Worm (Caenorhabditis elegans) whole organism, early embryonic: Measurements from ENCODE around the gene pes-1.

Experiments
- B0310.2 ChIP-seq: sonication (generic microtip); optimal IDR thresholded peaks from 2 replicates; lab custom pipeline; 2016; ENCODE audit warnings: mild to moderate bottlenecking, missing genetic modification characterization, missing compliant biosample characterization
- F13C5.2 ChIP-seq: sonication (generic microtip); optimal IDR thresholded peaks from 2 replicates; lab custom pipeline; 2017; ENCODE audit warnings: mild to moderate bottlenecking, missing genetic modification characterization, inconsistent platforms, missing compliant biosample characterization
- aly-1 ChIP-seq: sonication (generic microtip); optimal IDR thresholded peaks from 2 replicates; lab custom pipeline; 2016; ENCODE audit warnings: missing genetic modification characterization, missing compliant biosample characterization
- ama-1 ChIP-seq: fragments of 150-350 bp; optimal IDR thresholded peaks from 2 replicates; lab custom pipeline; 2014
- ceh-13 ChIP-seq: fragments of 200-800 bp; sonication (Bioruptor generic); optimal IDR thresholded peaks from 2 replicates; lab custom pipeline; 2018; ENCODE audit warnings: mild to moderate bottlenecking, missing genetic modification characterization, missing compliant biosample characterization
- ceh-36 ChIP-seq: sonication (generic microtip); optimal IDR thresholded peaks from 2 replicates; lab custom pipeline; 2016; ENCODE audit warnings: missing genetic modification characterization, inconsistent platforms, missing compliant biosample characterization
- ets-7 ChIP-seq: sonication (generic microtip); optimal IDR thresholded peaks from 2 replicates; lab custom pipeline; 2016; ENCODE audit warnings: missing genotype, missing genetic modification characterization, missing compliant biosample characterization
- flt-1 ChIP-seq: fragments of 200-800 bp; sonication (Bioruptor generic); IDR thresholded peaks from 2 replicates; pipeline ENCODE4 v1.3.6; 2022; ENCODE audit warnings: missing genetic modification characterization, missing compliant biosample characterization
- hmbx-1 ChIP-seq: sonication (generic microtip); optimal IDR thresholded peaks from 2 replicates; lab custom pipeline; 2016; ENCODE audit warnings: mild to moderate bottlenecking, missing genetic modification characterization, missing compliant biosample characterization
- hmg-4 ChIP-seq: fragments of 200-800 bp; sonication (Bioruptor generic); optimal IDR thresholded peaks from 2 replicates; lab custom pipeline; 2018; ENCODE audit warnings: mild to moderate bottlenecking, missing genetic modification characterization, missing compliant biosample characterization
- hnd-1 ChIP-seq: sonication (generic microtip); optimal IDR thresholded peaks from 2 replicates; lab custom pipeline; 2016; ENCODE audit warnings: missing genetic modification characterization, missing compliant biosample characterization
- pes-1 ChIP-seq: fragments of 200-800 bp; sonication (Bioruptor generic); IDR thresholded peaks from 2 replicates; pipeline ENCODE4 v1.3.6; 2022; ENCODE audit warnings: missing genetic modification reagents, missing genetic modification characterization, missing compliant biosample characterization
- scrt-1 ChIP-seq: fragments of 200-800 bp; sonication (Bioruptor generic); IDR thresholded peaks from 2 replicates; pipeline ENCODE4 v1.3.6; 2022; ENCODE audit warnings: missing genetic modification characterization, missing compliant biosample characterization
- sea-1 ChIP-seq: fragments of 200-800 bp; sonication (Bioruptor generic); conservative IDR thresholded peaks from 2 replicates; pipeline ENCODE4 v1.3.6; 2022; ENCODE audit warnings: missing genetic modification characterization, missing compliant biosample characterization
- tbx-11 ChIP-seq: fragments of 200-800 bp; sonication (Bioruptor generic); IDR thresholded peaks from 2 replicates; pipeline ENCODE4 v1.3.6; 2022; ENCODE audit warnings: missing genetic modification characterization, missing compliant biosample characterization
- tbx-37 ChIP-seq: fragments of 200-800 bp; sonication (Bioruptor generic); conservative IDR thresholded peaks from 2 replicates; pipeline ENCODE4 v1.3.6; 2022; ENCODE audit warnings: missing genetic modification reagents, missing genetic modification characterization, missing compliant biosample characterization
- tra-4 ChIP-seq: sonication (generic microtip); optimal IDR thresholded peaks from 2 replicates; lab custom pipeline; 2017; ENCODE audit warnings: missing genetic modification characterization, missing compliant biosample characterization

The pes-1 gene

ce11 chrIV:5045389-5045788 lies 42.8 kb downstream of the pes-1 start, which contains the start of gene hot-9:
TSS of gene hot-9 (minus strand) at chrIV:5045489.
- TF ChIP-seq tbx-11 (no peak), ets-7 (tag; lab: Kevin White, UChicago) (no peak), ama-1 (lab: Kevin White, UChicago) (no peak), hnd-1 (tag; lab: Kevin White, UChicago) (no peak), pes-1 (GFP tag; lab: Robert Waterston, UW) (no peak), scrt-1 (GFP tag; lab: Robert Waterston, UW) (no peak), ceh-36 (no peak), aly-1 (tag; lab: Kevin White, UChicago) (no peak), hmg-4 (GFP tag; lab: Kevin White, UChicago) (no peak), tra-4 (tag; lab: Kevin White, UChicago) (no peak), ceh-13 (GFP tag; lab: Kevin White, UChicago) (no peak), B0310.2 (tag; lab: Kevin White, UChicago) (no peak), sea-1 (GFP tag; lab: Robert Waterston, UW) (no peak), hmbx-1 (no peak), tbx-37 (no peak), flt-1 (GFP tag; lab: Robert Waterston, UW) (no peak), F13C5.2 (no peak)

- no peak for TF ChIP-seq F13C5.2
Measured at ce11 chrIV:5054297-5054696, 51.7 kb downstream of the pes-1 start.
